Worm (Caenorhabditis elegans): ENCODE results near the gene T23F11.4.

- TF ChIP-seq ztf-11 (tag; optimal IDR thresholded peaks at IDR 0.05) (no peak), unc-39 (tag; optimal IDR thresholded peaks at IDR 0.05) (no peak), hlh-1 (tag; optimal IDR thresholded peaks at IDR 0.05) (no peak), unc-62 (GFP tag; optimal IDR thresholded peaks at IDR 0.05) (no peak), cnd-1 (tag; optimal IDR thresholded peaks at IDR 0.05) (no peak), mep-1 (tag; optimal IDR thresholded peaks at IDR 0.05) (no peak), blmp-1 (tag; optimal IDR thresholded peaks at IDR 0.05) (no peak), lsy-2 (tag; optimal IDR thresholded peaks at IDR 0.05) (no peak), mls-2 (tag; optimal IDR thresholded peaks at IDR 0.05) (no peak), zip-8 (tag; optimal IDR thresholded peaks at IDR 0.05) (no peak), ces-1 (GFP tag; optimal IDR thresholded peaks at IDR 0.05) (no peak), snpc-4 (tag; optimal IDR thresholded peaks at IDR 0.05) (no peak)
Measured at ce11 chrIII:4647341-4647740, 17.8 kb downstream of the T23F11.4 start.
